Worm (Caenorhabditis elegans) whole organism, midembryonic: ENCODE measurements around the gene mec-3.

Experiments used
- T22C8.4 ChIP-seq: fragments of 200-800 bp; sonication (Bioruptor generic); IDR thresholded peaks from 2 replicates; pipeline ENCODE4 v1.3.6; 2022; ENCODE audit warnings: missing genetic modification characterization, missing compliant biosample characterization
- cog-1 ChIP-seq: sonication (generic microtip); optimal IDR thresholded peaks from 2 replicates; lab custom pipeline; 2016; ENCODE audit warnings: missing genetic modification characterization, missing compliant biosample characterization
- flt-1 ChIP-seq: fragments of 200-800 bp; sonication (Bioruptor generic); IDR thresholded peaks from 2 replicates; pipeline ENCODE4 v1.3.6; 2022; ENCODE audit warnings: missing genetic modification characterization, missing compliant biosample characterization
- klf-2 ChIP-seq: fragments of 200-800 bp; sonication (Bioruptor generic); conservative IDR thresholded peaks from 2 replicates; pipeline ENCODE4 v1.3.6; 2022; ENCODE audit warnings: missing genetic modification reagents, missing genetic modification characterization, missing compliant biosample characterization
- med-1 ChIP-seq: sonication (generic microtip); optimal IDR thresholded peaks from 2 replicates; lab custom pipeline; 2017; ENCODE audit warnings: missing genetic modification characterization, mild to moderate bottlenecking, missing compliant biosample characterization, antibody characterized with exemption, missing genetic modification reagents; ENCODE audit not compliant: insufficient read depth
- tab-1 ChIP-seq: fragments of 200-800 bp; sonication (Bioruptor generic); IDR thresholded peaks from 2 replicates; pipeline ENCODE4 v1.3.6; 2022; ENCODE audit warnings: missing genetic modification characterization, missing compliant biosample characterization
- ztf-23 ChIP-seq: fragments of 200-800 bp; sonication (Bioruptor generic); IDR thresholded peaks from 2 replicates; pipeline ENCODE4 v1.3.6; 2022; ENCODE audit warnings: missing genetic modification reagents, missing genetic modification characterization, missing compliant biosample characterization

DNA sequence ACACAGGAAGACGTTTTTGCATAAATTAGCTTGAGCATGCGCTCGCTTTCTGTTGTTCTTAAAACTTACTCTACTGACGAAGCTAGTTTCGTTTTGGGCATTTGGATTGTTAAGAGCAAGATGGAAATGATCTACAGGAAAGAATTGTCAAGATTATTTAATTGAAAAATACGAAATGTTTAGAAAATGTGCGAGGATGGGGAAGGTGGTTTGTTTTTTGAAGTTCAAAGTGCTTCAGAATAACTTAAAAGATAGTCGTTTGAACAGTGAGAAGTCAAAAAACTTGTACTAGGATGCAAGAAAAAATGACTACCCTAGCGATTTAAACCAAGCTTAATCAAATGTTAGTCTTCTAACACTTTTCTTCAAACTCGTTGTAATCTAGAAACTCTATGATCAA lies 4.5 kb downstream of the mec-3 start, which contains the start of gene srb-17:
- TF ChIP-seq T22C8.4 = no peak
- no peak for TF ChIP-seq cog-1 (tag; lab: Kevin White, UChicago)
- no peak for TF ChIP-seq flt-1 (GFP tag; lab: Robert Waterston, UW)
- no peak for TF ChIP-seq med-1 (GFP tag; lab: Kevin White, UChicago)
- TF ChIP-seq ztf-23 = no peak
- TF ChIP-seq klf-2 = no peak
- TF ChIP-seq tab-1 (GFP tag; lab: Robert Waterston, UW) = no peak
